Worm (Caenorhabditis elegans) whole organism, young adult: ENCODE data around the gene gcna-1.

ENCODE experiments used
- B0336.3 ChIP-seq: fragments of 200-800 bp; sonication (Bioruptor generic); IDR thresholded peaks from 2 replicates; pipeline ENCODE4 v1.3.6; 2022; ENCODE audit warnings: missing genetic modification characterization, missing compliant biosample characterization
- C17E4.6 ChIP-seq: fragments of 200-800 bp; sonication (Bioruptor generic); IDR thresholded peaks from 2 replicates; pipeline ENCODE4 v1.3.6; 2022; ENCODE audit warnings: missing genetic modification reagents, missing genetic modification characterization, missing compliant biosample characterization
- F37B4.10 ChIP-seq: fragments of 200-800 bp; sonication (Bioruptor generic); IDR thresholded peaks from 2 replicates; pipeline ENCODE4 v1.3.6; 2022; ENCODE audit warnings: missing genetic modification characterization, missing compliant biosample characterization
- F39B2.1 ChIP-seq: fragments of 200-800 bp; sonication (Bioruptor generic); IDR thresholded peaks from 2 replicates; pipeline ENCODE4 v1.3.6; 2022; ENCODE audit warnings: missing genetic modification reagents, missing genetic modification characterization, missing compliant biosample characterization
- F57A8.1 ChIP-seq: fragments of 200-800 bp; sonication (Bioruptor generic); optimal IDR thresholded peaks from 2 replicates; lab custom pipeline; 2018; ENCODE audit warnings: mild to moderate bottlenecking, missing genetic modification characterization, moderate library complexity, missing compliant biosample characterization
- K11D2.4 ChIP-seq: fragments of 200-800 bp; sonication (Bioruptor generic); IDR thresholded peaks from 2 replicates; pipeline ENCODE4 v1.3.6; 2022; ENCODE audit warnings: missing genetic modification reagents, missing genetic modification characterization, missing compliant biosample characterization
- K12H6.12 ChIP-seq: fragments of 200-800 bp; sonication (Bioruptor generic); optimal IDR thresholded peaks from 2 replicates; lab custom pipeline; 2018; ENCODE audit warnings: mild to moderate bottlenecking, missing genetic modification characterization, missing compliant biosample characterization
- T07F8.4 ChIP-seq: sonication (generic microtip); optimal IDR thresholded peaks from 2 replicates; lab custom pipeline; 2016; ENCODE audit warnings: mild to moderate bottlenecking, missing genetic modification characterization, moderate library complexity, missing compliant biosample characterization
- T26A5.8 ChIP-seq: sonication (generic microtip); optimal IDR thresholded peaks from 2 replicates; lab custom pipeline; 2016; ENCODE audit warnings: missing genetic modification characterization, missing compliant biosample characterization
- Y53G8AR.9 ChIP-seq: fragments of 200-800 bp; sonication (Bioruptor generic); conservative IDR thresholded peaks from 2 replicates; pipeline ENCODE4 v1.3.6; 2022; ENCODE audit warnings: missing genetic modification reagents, missing genetic modification characterization, missing compliant biosample characterization
- Y56A3A.18 ChIP-seq: fragments of 200-800 bp; sonication (Bioruptor generic); IDR thresholded peaks from 2 replicates; pipeline ENCODE4 v1.3.6; 2022; ENCODE audit warnings: missing genetic modification reagents, missing genetic modification characterization, missing compliant biosample characterization
- Y67H2A.10 ChIP-seq: fragments of 200-800 bp; sonication (Bioruptor generic); conservative IDR thresholded peaks from 2 replicates; pipeline ENCODE4 v1.3.6; 2022; ENCODE audit warnings: missing genetic modification reagents, missing genetic modification characterization, missing compliant biosample characterization
- aptf-2 ChIP-seq: fragments of 200-800 bp; sonication (Bioruptor generic); conservative IDR thresholded peaks from 2 replicates; pipeline ENCODE4 v1.3.6; 2022; ENCODE audit warnings: missing genetic modification reagents, missing genetic modification characterization, missing compliant biosample characterization
- attf-3 ChIP-seq: fragments of 200-800 bp; sonication (Bioruptor generic); conservative IDR thresholded peaks from 2 replicates; pipeline ENCODE4 v1.3.6; 2022; ENCODE audit warnings: missing genetic modification reagents, missing genetic modification characterization, missing compliant biosample characterization
- attf-5 ChIP-seq: fragments of 200-800 bp; sonication (Bioruptor generic); optimal IDR thresholded peaks from 2 replicates; lab custom pipeline; 2018; ENCODE audit warnings: mild to moderate bottlenecking, missing genetic modification characterization, missing compliant biosample characterization
- bed-2 ChIP-seq: fragments of 200-800 bp; sonication (Bioruptor generic); IDR thresholded peaks from 2 replicates; pipeline ENCODE4 v1.3.6; 2022; ENCODE audit warnings: missing genetic modification reagents, missing genetic modification characterization, missing compliant biosample characterization
- cebp-1 ChIP-seq, 2 experiments: fragments of 200-800 bp in 1 of 2; sonication (Bioruptor generic) in 1 of 2; sonication (generic microtip) in 1 of 2; IDR thresholded peaks in 1 of 2; optimal IDR thresholded peaks in 1 of 2; 2 replicates each; pipeline versions ENCODE4 v1.3.6 to Lab custom; 2017 to 2022; ENCODE audit warnings: missing compliant biosample characterization in 2 of 2, missing genetic modification characterization in 2 of 2, mild to moderate bottlenecking in 1 of 2, missing genetic modification reagents in 1 of 2, moderate library complexity in 1 of 2
- ceh-100 ChIP-seq: fragments of 200-800 bp; sonication (Bioruptor generic); IDR thresholded peaks from 2 replicates; pipeline ENCODE4 v1.3.6; 2022; ENCODE audit warnings: missing genetic modification reagents, missing genetic modification characterization, missing compliant biosample characterization
- ceh-58 ChIP-seq: fragments of 200-800 bp; sonication (Bioruptor generic); IDR thresholded peaks from 2 replicates; pipeline ENCODE4 v1.3.6; 2022; ENCODE audit warnings: missing genetic modification characterization, missing compliant biosample characterization
- dox-1 ChIP-seq: fragments of 200-800 bp; sonication (Bioruptor generic); IDR thresholded peaks from 2 replicates; pipeline ENCODE4 v1.3.6; 2022; ENCODE audit warnings: missing genetic modification reagents, missing genetic modification characterization, missing compliant biosample characterization
- dpff-1 ChIP-seq: sonication (generic microtip); optimal IDR thresholded peaks from 2 replicates; lab custom pipeline; 2017; ENCODE audit warnings: mild to moderate bottlenecking, missing genetic modification characterization, missing compliant biosample characterization
- egl-44 ChIP-seq: fragments of 200-800 bp; sonication (Bioruptor generic); IDR thresholded peaks from 2 replicates; pipeline ENCODE4 v1.3.6; 2022; ENCODE audit warnings: missing genetic modification reagents, missing genetic modification characterization, missing compliant biosample characterization
- let-526 ChIP-seq: fragments of 200-800 bp; sonication (Bioruptor generic); IDR thresholded peaks from 2 replicates; pipeline ENCODE4 v1.3.6; 2022; ENCODE audit warnings: missing genetic modification reagents, missing genetic modification characterization, missing compliant biosample characterization
- let-607 ChIP-seq, 2 experiments: fragments of 200-800 bp in 1 of 2; sonication (Bioruptor generic) in 1 of 2; sonication (generic microtip) in 1 of 2; optimal IDR thresholded peaks; 2 replicates each; lab custom pipeline; 2016 to 2018; ENCODE audit warnings: mild to moderate bottlenecking in 2 of 2, missing compliant biosample characterization in 2 of 2, missing genetic modification characterization in 2 of 2, moderate library complexity in 2 of 2, missing genotype in 1 of 2
- madf-6 ChIP-seq: fragments of 200-800 bp; sonication (Bioruptor generic); IDR thresholded peaks from 2 replicates; pipeline ENCODE4 v1.3.6; 2022; ENCODE audit warnings: missing genetic modification reagents, missing genetic modification characterization, missing compliant biosample characterization
- madf-8 ChIP-seq: fragments of 200-800 bp; sonication (Bioruptor generic); conservative IDR thresholded peaks from 2 replicates; pipeline ENCODE4 v1.3.6; 2022; ENCODE audit warnings: missing genetic modification reagents, missing genetic modification characterization, missing compliant biosample characterization
- nhr-80 ChIP-seq: sonication (generic microtip); optimal IDR thresholded peaks from 2 replicates; lab custom pipeline; 2016; ENCODE audit warnings: missing genetic modification characterization, missing compliant biosample characterization
- pbrm-1 ChIP-seq: fragments of 200-800 bp; sonication (Bioruptor generic); IDR thresholded peaks from 2 replicates; pipeline ENCODE4 v1.3.6; 2022; ENCODE audit warnings: missing genetic modification reagents, missing genetic modification characterization, missing compliant biosample characterization
- rpc-1 ChIP-seq, 2 experiments: fragments of 150-350 bp in 1 of 2; sonication (generic microtip) in 1 of 2; optimal IDR thresholded peaks; 2 replicates each; lab custom pipeline; 2014 to 2018; ENCODE audit warnings: missing biosample characterization in 1 of 2, missing genetic modification characterization in 1 of 2, missing genetic modification reagents in 1 of 2, missing genotype in 1 of 2
- snpc-1.1 ChIP-seq: sonication (generic microtip); optimal IDR thresholded peaks from 2 replicates; lab custom pipeline; 2017; ENCODE audit warnings: missing genetic modification characterization, mild to moderate bottlenecking, missing compliant biosample characterization, antibody characterized with exemption, moderate library complexity, missing genotype, missing genetic modification reagents; ENCODE audit not compliant: insufficient read depth
- snpc-1.3 ChIP-seq: sonication (generic microtip); optimal IDR thresholded peaks from 2 replicates; lab custom pipeline; 2017; ENCODE audit warnings: missing genetic modification characterization, mild to moderate bottlenecking, missing compliant biosample characterization, antibody characterized with exemption, moderate library complexity, missing genotype, missing genetic modification reagents; ENCODE audit not compliant: insufficient read depth
- snpc-4 ChIP-seq, 5 experiments: fragments of 150-350 bp in 1 of 5; sonication (generic microtip) in 4 of 5; optimal IDR thresholded peaks; 2 replicates each; lab custom pipeline; 2014 to 2018; ENCODE audit warnings: missing genetic modification characterization in 5 of 5, missing biosample characterization in 3 of 5, antibody characterized with exemption in 2 of 5, mild to moderate bottlenecking in 2 of 5, missing compliant biosample characterization in 2 of 5, missing genotype in 2 of 5, moderate library complexity in 2 of 5, missing genetic modification reagents in 1 of 5
- xnd-1 ChIP-seq: sonication (generic microtip); optimal IDR thresholded peaks from 2 replicates; lab custom pipeline; 2016; ENCODE audit warnings: missing genotype, missing genetic modification reagents, missing genetic modification characterization, missing compliant biosample characterization
- ztf-6 ChIP-seq: fragments of 200-800 bp; sonication (Bioruptor generic); IDR thresholded peaks from 2 replicates; pipeline ENCODE4 v1.3.6; 2022; ENCODE audit warnings: missing genetic modification reagents, missing genetic modification characterization, missing compliant biosample characterization

gcna-1 gene

ce11 chrIII:5992913-5993312 lies 16.0 kb downstream of the gcna-1 start, which contains the start of gene T04C9.1 (continued):
- TF ChIP-seq Y56A3A.18 (GFP tag; lab: Robert Waterston, UW): no peak

ce11 chrIII:5992043-5992442 lies 16.8 kb downstream of the gcna-1 start:
- no peak for TF ChIP-seq let-526 (GFP tag; lab: Robert Waterston, UW)
- no peak for TF ChIP-seq F37B4.10 (GFP tag; lab: Robert Waterston, UW)
- TF ChIP-seq pbrm-1 (GFP tag; lab: Robert Waterston, UW): no peak
- TF ChIP-seq aptf-2 (GFP tag; lab: Robert Waterston, UW): no peak

- TF ChIP-seq ceh-58 (GFP tag; lab: Robert Waterston, UW) (no peak), xnd-1 (tag; lab: Kevin White, UChicago) (no peak), attf-5 (GFP tag; lab: Kevin White, UChicago) (no peak), nhr-80 (tag; lab: Kevin White, UChicago) (peak; percentile 45), C17E4.6 (GFP tag; lab: Robert Waterston, UW) (no peak), Y56A3A.18 (GFP tag; lab: Robert Waterston, UW) (no peak), T07F8.4 (tag; lab: Kevin White, UChicago) (no peak), egl-44 (GFP tag; lab: Robert Waterston, UW) (no peak), K11D2.4 (GFP tag; lab: Robert Waterston, UW) (no peak), K12H6.12 (no peak), cebp-1 (GFP tag; IDR thresholded peaks at IDR 0.05; lab: Robert Waterston, UW) (no peak), cebp-1 (tag; optimal IDR thresholded peaks at IDR 0.05; lab: Kevin White, UChicago) (peak; percentile 44), attf-3 (no peak), let-607 (tag; optimal IDR thresholded peaks at IDR 0.05; lab: Kevin White, UChicago) (peak in 1 of 2 experiments; percentile 29), Y67H2A.10 (GFP tag; lab: Robert Waterston, UW) (no peak), T26A5.8 (tag; lab: Kevin White, UChicago) (no peak), Y53G8AR.9 (GFP tag; lab: Robert Waterston, UW) (no peak), aptf-2 (GFP tag; lab: Robert Waterston, UW) (no peak)
Observed at ce11 chrIII:5991142-5991930, 17.5 kb downstream of the gcna-1 start, which contains the start of gene T04C9.2. TSS of gene T04C9.2 (plus strand) at chrIII:5991880.

ce11 chrIII:5990090-5990489 lies 18.8 kb downstream of the gcna-1 start:
- TF ChIP-seq bed-2 (GFP tag; lab: Robert Waterston, UW) (no peak), madf-8 (GFP tag; lab: Robert Waterston, UW) (no peak), K11D2.4 (GFP tag; lab: Robert Waterston, UW) (no peak), rpc-1 (optimal IDR thresholded peaks at IDR 0.05; lab: Kevin White, UChicago) (no peak), rpc-1 (tag; optimal IDR thresholded peaks at IDR 0.05; lab: Kevin White, UChicago) (no peak), ceh-100 (no peak), F57A8.1 (GFP tag; lab: Kevin White, UChicago) (no peak), snpc-1.3 (no peak), snpc-4 (GFP tag; optimal IDR thresholded peaks at IDR 0.05; lab: Kevin White, UChicago) (no peak), snpc-4 (tag; optimal IDR thresholded peaks at IDR 0.05; lab: Kevin White, UChicago) (no peak), Y53G8AR.9 (GFP tag; lab: Robert Waterston, UW) (no peak), B0336.3 (no peak), snpc-1.1 (tag; lab: Kevin White, UChicago) (no peak), F39B2.1 (GFP tag; lab: Robert Waterston, UW) (no peak), dox-1 (GFP tag; lab: Robert Waterston, UW) (no peak), madf-6 (GFP tag; lab: Robert Waterston, UW) (no peak), dpff-1 (tag; lab: Kevin White, UChicago) (no peak), ztf-6 (GFP tag; lab: Robert Waterston, UW) (no peak)
